Worm (Caenorhabditis elegans): ENCODE measurements around the gene M01H9.10.

- no peak for TF ChIP-seq ets-4 (tag; optimal IDR thresholded peaks at IDR 0.05)
- TF ChIP-seq zip-5 (tag; optimal IDR thresholded peaks at IDR 0.05): no peak
- no peak for TF ChIP-seq npax-4 (tag; optimal IDR thresholded peaks at IDR 0.05)
- no peak for TF ChIP-seq nfya-1 (tag; optimal IDR thresholded peaks at IDR 0.05)
Observed at ce11 chrIV:4447284-4447366, 32.8 kb downstream of the M01H9.10 start, which contains the start of gene chat-1.

Data from whole organism, late embryonic.